Fruit fly (Drosophila melanogaster) whole organism, embryonic: ENCODE measurements around the gene Pc.
A peak's percentile ranks its signal among the peaks of the same experiment; 100 is the strongest.

Experiments used
- Bgb ChIP-seq: fragments of 200-800 bp; sonication (Bioruptor generic); IDR thresholded peaks from 2 replicates; pipeline ENCODE4 v1.3.6; 2022; ENCODE audit warnings: missing biosample characterization, missing genetic modification characterization; ENCODE audit not compliant: partially characterized antibody
- BtbVII ChIP-seq: fragments of 200-800 bp; sonication (Bioruptor generic); optimal IDR thresholded peaks from 3 replicates; lab custom pipeline; 2017; ENCODE audit warnings: missing biosample characterization, mild to moderate bottlenecking, missing genetic modification characterization
- CG14014 ChIP-seq: fragments of 200-800 bp; sonication (Bioruptor generic); IDR thresholded peaks from 2 replicates; pipeline ENCODE4 v1.3.6; 2022; ENCODE audit warnings: missing biosample characterization, missing genetic modification characterization
- CG14860 ChIP-seq: fragments of 200-800 bp; sonication (Bioruptor generic); IDR thresholded peaks from 3 replicates; pipeline ENCODE4 v1.3.6; 2022; ENCODE audit warnings: missing biosample characterization, missing genetic modification characterization; ENCODE audit not compliant: partially characterized antibody
- CG16779 ChIP-seq: fragments of 200-800 bp; sonication (Bioruptor generic); IDR thresholded peaks from 2 replicates; pipeline ENCODE4 v1.3.6; 2022; ENCODE audit warnings: missing biosample characterization, missing genetic modification characterization
- CG17186 ChIP-seq: fragments of 200-800 bp; sonication (Bioruptor generic); optimal IDR thresholded peaks from 3 replicates; lab custom pipeline; 2017; ENCODE audit warnings: missing biosample characterization, missing genetic modification reagents, missing genetic modification characterization
- CG2202 ChIP-seq: fragments of 200-800 bp; sonication (Bioruptor generic); optimal IDR thresholded peaks from 2 replicates; lab custom pipeline; 2018; ENCODE audit warnings: missing biosample characterization, mild to moderate bottlenecking, missing genetic modification characterization
- CG3407 ChIP-seq: fragments of 200-800 bp; sonication (Bioruptor generic); optimal IDR thresholded peaks from 2 replicates; lab custom pipeline; 2018; ENCODE audit warnings: missing biosample characterization, mild to moderate bottlenecking, missing genetic modification characterization
- CG4404 ChIP-seq: fragments of 200-800 bp; sonication (Bioruptor generic); IDR thresholded peaks from 2 replicates; pipeline ENCODE4 v1.3.6; 2022; ENCODE audit warnings: missing biosample characterization, missing genetic modification characterization
- CG6254 ChIP-seq: fragments of 200-800 bp; sonication (Bioruptor generic); optimal IDR thresholded peaks from 3 replicates; lab custom pipeline; 2017; ENCODE audit warnings: mild to moderate bottlenecking, missing biosample characterization, missing genetic modification reagents, missing genetic modification characterization
- CG6765 ChIP-seq: fragments of 200-800 bp; sonication (Bioruptor generic); optimal IDR thresholded peaks from 3 replicates; lab custom pipeline; 2017; ENCODE audit warnings: missing biosample characterization, mild to moderate bottlenecking, missing genetic modification characterization
- CG6813 ChIP-seq: fragments of 200-800 bp; sonication (Bioruptor generic); optimal IDR thresholded peaks from 2 replicates; lab custom pipeline; 2017; ENCODE audit warnings: missing biosample characterization, missing genetic modification characterization, mild to moderate bottlenecking, moderate library complexity, missing genetic modification reagents
- CG7357 ChIP-seq: fragments of 200-800 bp; sonication (Bioruptor generic); IDR thresholded peaks from 3 replicates; pipeline ENCODE4 v1.3.6; 2022; ENCODE audit warnings: missing biosample characterization, missing genetic modification characterization
- CG7928 ChIP-seq: fragments of 200-800 bp; sonication (Bioruptor generic); optimal IDR thresholded peaks from 2 replicates; lab custom pipeline; 2017; ENCODE audit warnings: missing biosample characterization, mild to moderate bottlenecking, missing genetic modification characterization
- CG7987 ChIP-seq: fragments of 200-800 bp; sonication (Bioruptor generic); optimal IDR thresholded peaks from 2 replicates; lab custom pipeline; 2018; ENCODE audit warnings: missing biosample characterization, mild to moderate bottlenecking, missing genetic modification characterization, moderate library complexity
- CG8290 ChIP-seq, 3 experiments: fragments of 200-800 bp; sonication (Bioruptor generic); optimal IDR thresholded peaks; 2 replicates each; lab custom pipeline; 2016 to 2019; ENCODE audit warnings: missing biosample characterization in 3 of 3, missing genetic modification characterization in 3 of 3, mild to moderate bottlenecking in 2 of 3, moderate library complexity in 1 of 3
- CrebB ChIP-seq: fragments of 200-800 bp; sonication (Bioruptor generic); optimal IDR thresholded peaks from 3 replicates; lab custom pipeline; 2018; ENCODE audit warnings: missing biosample characterization, mild to moderate bottlenecking, missing genetic modification characterization
- Dek ChIP-seq: fragments of 200-800 bp; sonication (Bioruptor generic); optimal IDR thresholded peaks from 3 replicates; lab custom pipeline; 2019; ENCODE audit warnings: missing biosample characterization, mild to moderate bottlenecking, missing genetic modification characterization, moderate library complexity
- HLHmδ ChIP-seq: fragments of 200-800 bp; sonication (Bioruptor generic); optimal IDR thresholded peaks from 2 replicates; lab custom pipeline; 2018; ENCODE audit warnings: missing biosample characterization, mild to moderate bottlenecking, missing genetic modification characterization, moderate library complexity
- Hand ChIP-seq: fragments of 200-800 bp; sonication (Bioruptor generic); optimal IDR thresholded peaks from 2 replicates; lab custom pipeline; 2017; ENCODE audit warnings: mild to moderate bottlenecking, missing biosample characterization, missing genetic modification reagents, missing genetic modification characterization
- Lim3 ChIP-seq: fragments of 200-800 bp; sonication (Bioruptor generic); IDR thresholded peaks from 2 replicates; pipeline ENCODE4 v1.3.6; 2022; ENCODE audit warnings: missing biosample characterization, missing genetic modification characterization
- Nf-YC ChIP-seq: fragments of 200-800 bp; optimal IDR thresholded peaks from 3 replicates; lab custom pipeline; 2019; ENCODE audit warnings: missing biosample characterization, mild to moderate bottlenecking, missing genetic modification characterization, moderate library complexity
- Oaz ChIP-seq: fragments of 200-800 bp; sonication (Bioruptor generic); IDR thresholded peaks from 2 replicates; pipeline ENCODE4 v1.3.6; 2022; ENCODE audit warnings: missing biosample characterization, missing genetic modification characterization
- Rx ChIP-seq: fragments of 200-800 bp; sonication (Bioruptor generic); IDR thresholded peaks from 2 replicates; pipeline ENCODE4 v1.3.6; 2022; ENCODE audit warnings: missing biosample characterization, missing genetic modification characterization
- TFAM ChIP-seq: fragments of 200-800 bp; sonication (Bioruptor generic); optimal IDR thresholded peaks from 2 replicates; lab custom pipeline; 2017; ENCODE audit warnings: missing biosample characterization, missing genetic modification characterization, inconsistent platforms
- YL-1 ChIP-seq: fragments of 200-800 bp; sonication (Bioruptor generic); optimal IDR thresholded peaks from 3 replicates; lab custom pipeline; 2017; ENCODE audit warnings: missing biosample characterization, mild to moderate bottlenecking, missing genetic modification characterization
- abd-A ChIP-seq: fragments of 200-800 bp; sonication (Bioruptor generic); optimal IDR thresholded peaks from 3 replicates; lab custom pipeline; 2019; ENCODE audit warnings: missing biosample characterization, mild to moderate bottlenecking, missing genetic modification characterization, moderate library complexity
- ap ChIP-seq: fragments of 200-800 bp; sonication (Bioruptor generic); IDR thresholded peaks from 2 replicates; pipeline ENCODE4 v1.3.6; 2022; ENCODE audit warnings: missing biosample characterization, missing genetic modification characterization
- bbx ChIP-seq: fragments of 200-800 bp; sonication (Bioruptor generic); IDR thresholded peaks from 2 replicates; pipeline ENCODE4 v1.3.6; 2022; ENCODE audit warnings: missing biosample characterization, missing genetic modification characterization; ENCODE audit not compliant: partially characterized antibody
- cad ChIP-seq: fragments of >200 bp; optimal IDR thresholded peaks from 2 replicates; lab custom pipeline; 2017; ENCODE audit warnings: missing biosample characterization, missing genetic modification characterization
- caup ChIP-seq: fragments of 200-800 bp; sonication (Bioruptor generic); optimal IDR thresholded peaks from 3 replicates; lab custom pipeline; 2017; ENCODE audit warnings: missing biosample characterization, mild to moderate bottlenecking, missing genetic modification characterization, moderate library complexity; ENCODE audit not compliant: severe bottlenecking
- dan ChIP-seq: fragments of 200-800 bp; sonication (Bioruptor generic); IDR thresholded peaks from 2 replicates; pipeline ENCODE4 v1.3.6; 2022; ENCODE audit warnings: missing biosample characterization, missing genetic modification characterization
- gcm ChIP-seq: fragments of 200-800 bp; sonication (Bioruptor generic); optimal IDR thresholded peaks from 2 replicates; lab custom pipeline; 2019; ENCODE audit warnings: missing biosample characterization, mild to moderate bottlenecking, missing genetic modification characterization, moderate library complexity
- hbn ChIP-seq: fragments of 200-800 bp; sonication (Bioruptor generic); IDR thresholded peaks from 2 replicates; pipeline ENCODE4 v1.3.6; 2022; ENCODE audit warnings: missing biosample characterization, missing genetic modification characterization; ENCODE audit not compliant: partially characterized antibody
- lov ChIP-seq, 2 experiments: fragments of 200-800 bp in 1 of 2; fragments of >200 bp in 1 of 2; sonication (Bioruptor generic) in 1 of 2; IDR thresholded peaks in 1 of 2; optimal IDR thresholded peaks in 1 of 2; 2 replicates in 1 of 2; 3 replicates in 1 of 2; pipeline versions ENCODE4 v1.3.6 to Lab custom; 2017 to 2022; ENCODE audit warnings: missing biosample characterization in 1 of 2, missing genetic modification characterization in 1 of 2
- nom ChIP-seq: fragments of 200-800 bp; sonication (Bioruptor generic); optimal IDR thresholded peaks from 2 replicates; lab custom pipeline; 2017; ENCODE audit warnings: missing biosample characterization, missing genetic modification characterization, mild to moderate bottlenecking, moderate library complexity, missing genetic modification reagents
- peb ChIP-seq: fragments of 200-800 bp; sonication (Bioruptor generic); IDR thresholded peaks from 2 replicates; pipeline ENCODE4 v1.3.6; 2022; ENCODE audit warnings: missing biosample characterization, missing genetic modification characterization
- pnt ChIP-seq: fragments of 200-800 bp; sonication (Bioruptor generic); optimal IDR thresholded peaks from 3 replicates; lab custom pipeline; 2016; ENCODE audit warnings: missing biosample characterization, missing genetic modification characterization
- pros ChIP-seq: fragments of 200-800 bp; sonication (Bioruptor generic); optimal IDR thresholded peaks from 3 replicates; lab custom pipeline; 2019; ENCODE audit warnings: missing biosample characterization, mild to moderate bottlenecking, missing genetic modification characterization, moderate library complexity
- salm ChIP-seq: fragments of 200-800 bp; sonication (Bioruptor generic); optimal IDR thresholded peaks from 2 replicates; lab custom pipeline; 2018; ENCODE audit warnings: missing biosample characterization, mild to moderate bottlenecking, missing genetic modification characterization
- scrt ChIP-seq: fragments of 200-800 bp; sonication (Bioruptor generic); optimal IDR thresholded peaks from 2 replicates; lab custom pipeline; 2018; ENCODE audit warnings: missing biosample characterization, mild to moderate bottlenecking, missing genetic modification characterization, moderate library complexity
- tgo ChIP-seq: fragments of 200-800 bp; sonication (Bioruptor generic); IDR thresholded peaks from 3 replicates; pipeline ENCODE4 v1.3.6; 2022; ENCODE audit warnings: missing biosample characterization, missing genetic modification characterization
- vvl ChIP-seq: fragments of 200-800 bp; sonication (Bioruptor generic); IDR thresholded peaks from 2 replicates; pipeline ENCODE4 v1.3.6; 2022; ENCODE audit warnings: missing biosample characterization, missing genetic modification characterization
- wor ChIP-seq: fragments of 200-800 bp; sonication (Bioruptor generic); IDR thresholded peaks from 2 replicates; pipeline ENCODE4 v1.3.6; 2022; ENCODE audit warnings: missing biosample characterization, missing genetic modification characterization
- zen2 ChIP-seq: fragments of 200-800 bp; sonication (Bioruptor generic); IDR thresholded peaks from 3 replicates; pipeline ENCODE4 v1.3.6; 2022; ENCODE audit warnings: missing biosample characterization, missing genetic modification characterization; ENCODE audit not compliant: partially characterized antibody
- zf30C ChIP-seq: fragments of 200-800 bp; sonication (Bioruptor generic); optimal IDR thresholded peaks from 3 replicates; lab custom pipeline; 2018; ENCODE audit warnings: missing biosample characterization, mild to moderate bottlenecking, missing genetic modification characterization
- zfh2 ChIP-seq: fragments of 200-800 bp; sonication (Bioruptor generic); optimal IDR thresholded peaks from 2 replicates; lab custom pipeline; 2016; ENCODE audit warnings: missing biosample characterization, missing genetic modification characterization

Gene Pc

DNA sequence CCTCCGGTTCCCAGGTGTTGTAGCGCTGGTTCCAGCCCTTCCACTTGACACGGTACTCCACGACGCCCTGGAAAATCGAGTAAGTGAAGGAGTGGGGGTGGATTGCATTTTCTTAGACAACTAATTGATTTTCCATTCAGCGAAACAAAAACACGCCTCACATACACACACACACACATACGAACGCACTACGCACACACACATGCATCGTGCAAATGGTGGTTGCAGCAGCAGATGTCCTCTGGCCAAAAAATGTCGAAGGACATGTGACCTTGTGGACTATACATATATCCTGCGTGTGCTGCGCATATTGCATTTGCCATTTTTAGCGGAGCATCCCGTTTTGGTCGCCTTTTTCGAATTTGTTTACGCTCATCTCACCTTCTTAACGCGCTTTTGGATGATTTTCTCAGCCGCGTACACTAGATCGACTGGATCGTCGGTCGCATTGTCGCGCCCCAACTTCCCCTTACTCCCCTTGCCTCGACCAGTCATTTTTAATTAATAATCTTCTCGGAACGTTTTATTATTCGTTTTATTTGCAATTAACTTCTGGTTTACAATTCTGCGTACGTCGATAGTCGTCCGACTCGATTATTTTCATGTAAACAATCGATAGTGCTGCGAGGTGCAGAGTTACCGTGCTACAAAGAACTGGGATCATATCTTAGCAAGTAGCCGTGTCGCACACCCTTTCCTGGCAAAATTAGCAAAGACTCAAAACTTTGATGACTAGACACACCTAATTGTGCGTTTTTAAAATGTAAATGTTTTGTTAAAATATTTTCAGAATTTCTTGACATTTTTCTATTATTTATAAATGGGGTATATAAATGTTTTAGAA, at the start of gene Pc (continued):
- TF ChIP-seq BtbVII (GFP tag; lab: Kevin White, UChicago): no peak
- TF ChIP-seq CG17186: peak; percentile 57
- TF ChIP-seq caup (GFP tag; lab: Kevin White, UChicago): no peak
- peak; percentile 67; the same call in 2 of the 3 replicates for TF ChIP-seq CG14860 (GFP tag; lab: Robert Waterston, UW)
- no peak for TF ChIP-seq lov (optimal IDR thresholded peaks at IDR 0.05; lab: Kevin White, UChicago)
- TF ChIP-seq lov (GFP tag; IDR thresholded peaks at IDR 0.05; lab: Robert Waterston, UW): no peak
- peak; percentile 5 for TF ChIP-seq CG7928 (GFP tag; lab: Kevin White, UChicago)
- TF ChIP-seq YL-1 (GFP tag; lab: Kevin White, UChicago): peak; percentile 67
- no peak for TF ChIP-seq CrebB (tag; lab: Kevin White, UChicago)
- peak; percentile 44 for TF ChIP-seq Nf-YC (tag; lab: Kevin White, UChicago)
- TF ChIP-seq CG6813 (GFP tag; lab: Kevin White, UChicago): no peak
- TF ChIP-seq CG16779: no peak
- TF ChIP-seq pros (GFP tag; lab: Kevin White, UChicago): peak; percentile 60
- TF ChIP-seq Dek (tag; lab: Kevin White, UChicago): peak; percentile 39
- TF ChIP-seq CG14014 (GFP tag; lab: Robert Waterston, UW): no peak
- no peak for TF ChIP-seq pnt
- TF ChIP-seq dan (GFP tag; lab: Robert Waterston, UW): no peak
- TF ChIP-seq CG7987 (GFP tag; lab: Kevin White, UChicago): no peak
- peak; percentile 4 for TF ChIP-seq zf30C (GFP tag; lab: Kevin White, UChicago)
- no peak for TF ChIP-seq scrt
- TF ChIP-seq Lim3 (GFP tag; lab: Robert Waterston, UW): no peak
- no peak for TF ChIP-seq Oaz
- peak; percentile 40 for TF ChIP-seq cad (GFP tag; lab: Kevin White, UChicago)
- TF ChIP-seq tgo: no peak
- TF ChIP-seq hbn (GFP tag; lab: Robert Waterston, UW): peak; percentile 65
- TF ChIP-seq abd-A: peak; percentile 15
- TF ChIP-seq nom (GFP tag; lab: Kevin White, UChicago): no peak
- peak; percentile 13 for TF ChIP-seq CG8290 (GFP tag; optimal IDR thresholded peaks at IDR 0.05; lab: Kevin White, UChicago)
- TF ChIP-seq CG8290 (tag; optimal IDR thresholded peaks at IDR 0.05; lab: Kevin White, UChicago): peak in 1 of 2 experiments; percentile 78
- TF ChIP-seq HLHmδ (GFP tag; lab: Kevin White, UChicago): no peak
- TF ChIP-seq Hand (GFP tag; lab: Kevin White, UChicago): no peak
- no peak for TF ChIP-seq CG2202
- no peak for TF ChIP-seq ap (GFP tag; lab: Robert Waterston, UW)
- TF ChIP-seq vvl: no peak; the same call in 1 of the 2 replicates
- no peak for TF ChIP-seq gcm
- no peak for TF ChIP-seq wor (GFP tag; lab: Robert Waterston, UW)
- peak; percentile 0 for TF ChIP-seq zfh2
- TF ChIP-seq Bgb (GFP tag; lab: Robert Waterston, UW): peak; percentile 93
- no peak for TF ChIP-seq TFAM
- TF ChIP-seq CG6254 (GFP tag; lab: Kevin White, UChicago): no peak
- TF ChIP-seq zen2 (GFP tag; lab: Robert Waterston, UW): peak; percentile 56; the same call in 2 of the 3 replicates
- no peak for TF ChIP-seq CG7357 (GFP tag; lab: Robert Waterston, UW)
- no peak for TF ChIP-seq CG4404 (GFP tag; lab: Robert Waterston, UW)
- no peak for TF ChIP-seq salm (tag; lab: Kevin White, UChicago)
- TF ChIP-seq Rx (GFP tag; lab: Robert Waterston, UW): no peak
- no peak for TF ChIP-seq peb (GFP tag; lab: Robert Waterston, UW)
- peak; percentile 88 for TF ChIP-seq bbx (GFP tag; lab: Robert Waterston, UW)
- no peak for TF ChIP-seq CG6765 (GFP tag; lab: Kevin White, UChicago)
- TF ChIP-seq CG3407 (GFP tag; lab: Kevin White, UChicago): no peak
